Worm (Caenorhabditis elegans) whole organism, late embryonic: ENCODE measurements around the gene C43F9.5.

Experiments
- C08G9.2 ChIP-seq: sonication (generic microtip); optimal IDR thresholded peaks from 2 replicates; lab custom pipeline; 2016; ENCODE audit warnings: mild to moderate bottlenecking, missing genetic modification characterization, moderate library complexity, missing compliant biosample characterization
- C38D4.7 ChIP-seq: fragments of 200-800 bp; sonication (Bioruptor generic); optimal IDR thresholded peaks from 2 replicates; lab custom pipeline; 2018; ENCODE audit warnings: mild to moderate bottlenecking, missing genetic modification characterization, moderate library complexity, missing compliant biosample characterization
- ceh-24 ChIP-seq: sonication (generic microtip); optimal IDR thresholded peaks from 2 replicates; lab custom pipeline; 2016; ENCODE audit warnings: mild to moderate bottlenecking, missing genetic modification characterization, missing compliant biosample characterization
- ceh-45 ChIP-seq: fragments of 200-800 bp; sonication (Bioruptor generic); IDR thresholded peaks from 2 replicates; pipeline ENCODE4 v1.3.6; 2022; ENCODE audit warnings: missing genetic modification reagents, missing genetic modification characterization, missing compliant biosample characterization
- dve-1 ChIP-seq: sonication (generic microtip); optimal IDR thresholded peaks from 2 replicates; lab custom pipeline; 2017; ENCODE audit warnings: antibody characterized with exemption, mild to moderate bottlenecking, missing genetic modification characterization, missing compliant biosample characterization
- eyg-1 ChIP-seq: sonication (generic microtip); optimal IDR thresholded peaks from 2 replicates; lab custom pipeline; 2016; ENCODE audit warnings: missing genotype, missing genetic modification characterization, missing compliant biosample characterization
- fax-1 ChIP-seq: sonication (generic microtip); optimal IDR thresholded peaks from 2 replicates; lab custom pipeline; 2016; ENCODE audit warnings: missing genotype, missing genetic modification characterization, missing compliant biosample characterization
- pha-4 ChIP-seq: fragments of 150-350 bp; optimal IDR thresholded peaks from 2 replicates; lab custom pipeline; 2018; ENCODE audit warnings: missing biosample characterization, missing genetic modification reagents, missing genetic modification characterization
- sdc-2 ChIP-seq: sonication (generic microtip); optimal IDR thresholded peaks from 2 replicates; lab custom pipeline; 2016; ENCODE audit warnings: missing genotype, missing genetic modification characterization, missing compliant biosample characterization
- tbx-2 ChIP-seq: sonication (generic microtip); optimal IDR thresholded peaks from 2 replicates; lab custom pipeline; 2016; ENCODE audit warnings: missing genetic modification characterization, missing compliant biosample characterization
- unc-3 ChIP-seq, 2 experiments: fragments of 200-800 bp in 1 of 2; sonication (Bioruptor generic) in 1 of 2; sonication (generic microtip) in 1 of 2; conservative IDR thresholded peaks in 1 of 2; optimal IDR thresholded peaks in 1 of 2; 2 replicates each; pipeline versions ENCODE4 v1.3.6 to Lab custom; 2016 to 2022; ENCODE audit warnings: missing compliant biosample characterization in 2 of 2, missing genetic modification characterization in 2 of 2, missing genetic modification reagents in 1 of 2
- unc-55 ChIP-seq: sonication (generic microtip); optimal IDR thresholded peaks from 2 replicates; lab custom pipeline; 2017; ENCODE audit warnings: missing biosample characterization, missing genetic modification reagents, missing genetic modification characterization

DNA sequence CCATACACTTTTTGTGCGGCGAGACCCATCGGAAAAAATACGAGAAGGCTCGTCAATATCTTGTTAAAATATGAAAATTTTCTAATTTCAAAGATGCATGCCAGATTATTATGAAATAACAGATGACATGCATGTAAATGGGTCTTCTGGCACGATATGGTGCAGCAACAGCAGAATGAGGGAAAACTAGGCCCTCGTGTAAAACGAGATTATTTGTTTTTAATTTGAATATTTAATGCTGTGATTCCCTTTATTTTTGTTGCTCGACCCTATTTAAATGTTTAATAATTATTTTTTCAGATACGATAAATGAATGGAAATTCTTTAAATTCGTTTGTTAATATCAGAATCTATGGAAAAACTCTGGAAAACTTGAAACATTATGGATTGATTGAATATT lies 28.9 kb downstream of the C43F9.5 start, which contains the start of gene him-8:
- TF ChIP-seq tbx-2 (tag; lab: Kevin White, UChicago) (no peak), C08G9.2 (tag; lab: Kevin White, UChicago) (no peak), unc-55 (GFP tag; lab: Kevin White, UChicago) (no peak), eyg-1 (tag; lab: Kevin White, UChicago) (no peak), ceh-45 (GFP tag; lab: Robert Waterston, UW) (no peak), sdc-2 (tag; lab: Kevin White, UChicago) (no peak), ceh-24 (tag; lab: Kevin White, UChicago) (no peak), fax-1 (no peak), C38D4.7 (GFP tag; lab: Kevin White, UChicago) (no peak), unc-3 (GFP tag; conservative IDR thresholded peaks at IDR 0.05; lab: Robert Waterston, UW) (no peak), unc-3 (tag; optimal IDR thresholded peaks at IDR 0.05; lab: Kevin White, UChicago) (no peak), dve-1 (tag; lab: Kevin White, UChicago) (no peak), pha-4 (tag; lab: Kevin White, UChicago) (no peak)
